Fruit fly (Drosophila melanogaster) whole organism: ENCODE results near the gene CG45218.

Experiments used
- CG8478 ChIP-seq: fragments of >200 bp; optimal IDR thresholded peaks from 2 replicates; lab custom pipeline; 2018; ENCODE audit warnings: inconsistent platforms
- Dll ChIP-seq: fragments of >200 bp; optimal IDR thresholded peaks from 2 replicates; lab custom pipeline; 2017
- EcR ChIP-seq, 2 experiments: fragments of >200 bp; optimal IDR thresholded peaks; 2 replicates each; lab custom pipeline; 2017; ENCODE audit warnings: missing biosample characterization in 2 of 2, missing genetic modification characterization in 2 of 2, missing genetic modification reagents in 2 of 2
- pan ChIP-seq: fragments of >200 bp; optimal IDR thresholded peaks from 2 replicates; lab custom pipeline; 2017
- psq ChIP-seq: fragments of >200 bp; optimal IDR thresholded peaks from 2 replicates; lab custom pipeline; 2017
- usp ChIP-seq: fragments of >200 bp; optimal IDR thresholded peaks from 2 replicates; lab custom pipeline; 2017; ENCODE audit warnings: missing biosample characterization, missing genetic modification characterization, mixed read lengths

DNA sequence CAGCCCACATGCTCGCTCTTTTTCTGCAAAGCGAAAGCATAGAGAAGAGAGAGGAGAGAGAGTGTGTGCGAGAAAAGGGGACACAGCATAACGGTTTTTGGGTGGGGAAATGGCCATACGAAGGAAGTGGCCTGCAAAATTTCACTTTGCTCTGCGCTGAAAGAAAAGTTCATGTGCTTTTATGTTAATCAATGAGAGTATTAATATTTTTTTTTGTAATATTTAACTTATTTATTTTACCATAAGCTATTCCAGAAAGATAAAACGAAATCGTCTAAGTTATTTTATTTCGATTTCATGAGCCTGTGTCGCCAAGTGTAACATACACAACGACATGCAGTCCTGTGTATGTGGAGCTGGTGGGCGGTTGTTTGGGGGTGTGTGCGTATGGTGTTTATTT lies 40.1 kb downstream of the CG45218 start:
- TF ChIP-seq CG8478 (lab: Kevin White, UChicago) (no peak), EcR (GFP tag; optimal IDR thresholded peaks at IDR 0.05; lab: Kevin White, UChicago) (no peak), pan (lab: Kevin White, UChicago) (no peak), Dll (lab: Kevin White, UChicago) (no peak), psq (no peak), usp (GFP tag; lab: Kevin White, UChicago) (no peak)
